Fruit fly (Drosophila melanogaster) whole organism, wandering third instar larva: ENCODE measurements around the gene Srp68.
A peak's percentile ranks its signal among the peaks of the same experiment; 100 is the strongest.

Experiments
- Abd-B ChIP-seq: fragments of >200 bp; optimal IDR thresholded peaks from 2 replicates; lab custom pipeline; 2017; ENCODE audit warnings: missing biosample characterization, missing genetic modification characterization
- CG32264 ChIP-seq: fragments of 200-800 bp; sonication (Bioruptor generic); optimal IDR thresholded peaks from 2 replicates; lab custom pipeline; 2016; ENCODE audit warnings: missing biosample characterization, missing genetic modification characterization
- CG9705 ChIP-seq: fragments of 200-800 bp; sonication (Bioruptor generic); optimal IDR thresholded peaks from 2 replicates; lab custom pipeline; 2018; ENCODE audit warnings: missing biosample characterization, mild to moderate bottlenecking, missing genetic modification characterization
- CrebA ChIP-seq: fragments of 200-800 bp; sonication (Bioruptor generic); optimal IDR thresholded peaks from 2 replicates; lab custom pipeline; 2016; ENCODE audit warnings: missing biosample characterization, mild to moderate bottlenecking, missing genetic modification characterization, borderline replicate concordance
- Dfd ChIP-seq: fragments of >200 bp; optimal IDR thresholded peaks from 2 replicates; lab custom pipeline; 2017; ENCODE audit warnings: missing biosample characterization, missing genetic modification characterization
- Dif ChIP-seq: fragments of 200-275, 200-300 bp; sonication (Bioruptor generic); optimal IDR thresholded peaks from 2 replicates; lab custom pipeline; 2018; ENCODE audit warnings: missing biosample characterization, missing genetic modification characterization; ENCODE audit not compliant: partially characterized antibody
- GATAd ChIP-seq: sonication (Bioruptor generic); optimal IDR thresholded peaks from 2 replicates; lab custom pipeline; 2016; ENCODE audit warnings: missing biosample characterization, missing genetic modification characterization
- HLH106 ChIP-seq: fragments of 200-800 bp; optimal IDR thresholded peaks from 3 replicates; lab custom pipeline; 2019; ENCODE audit warnings: missing biosample characterization, mild to moderate bottlenecking, missing genetic modification characterization, moderate library complexity
- Hnf4 ChIP-seq: fragments of 200-800 bp; sonication (Bioruptor generic); optimal IDR thresholded peaks from 2 replicates; lab custom pipeline; 2016; ENCODE audit warnings: missing biosample characterization, mild to moderate bottlenecking, missing genetic modification characterization
- Hr78 ChIP-seq: fragments of >200 bp; optimal IDR thresholded peaks from 2 replicates; lab custom pipeline; 2017; ENCODE audit warnings: missing biosample characterization, missing genetic modification characterization
- Hr83 ChIP-seq: fragments of 200-300 bp; sonication (Bioruptor generic); optimal IDR thresholded peaks from 2 replicates; lab custom pipeline; 2016; ENCODE audit warnings: missing biosample characterization, mild to moderate bottlenecking, missing genetic modification characterization, moderate library complexity; ENCODE audit not compliant: poor library complexity, severe bottlenecking
- Jra ChIP-seq: sonication (Bioruptor generic); optimal IDR thresholded peaks from 2 replicates; lab custom pipeline; 2016; ENCODE audit warnings: missing biosample characterization, missing genetic modification characterization
- Mio ChIP-seq: sonication (Bioruptor generic); optimal IDR thresholded peaks from 2 replicates; lab custom pipeline; 2016; ENCODE audit warnings: missing biosample characterization, missing genetic modification characterization
- Myc ChIP-seq: fragments of >200 bp; optimal IDR thresholded peaks from 2 replicates; lab custom pipeline; 2017
- N ChIP-seq: fragments of >200 bp; optimal IDR thresholded peaks from 2 replicates; lab custom pipeline; 2018; ENCODE audit warnings: missing biosample characterization, missing external identifiers, missing genetic modification characterization
- OdsH ChIP-seq: fragments of 200-800 bp; sonication (Bioruptor generic); optimal IDR thresholded peaks from 2 replicates; lab custom pipeline; 2016; ENCODE audit warnings: missing biosample characterization, mild to moderate bottlenecking, missing genetic modification characterization
- Rel ChIP-seq, 2 experiments: fragments of 200-800 bp; sonication (Bioruptor generic) in 1 of 2; optimal IDR thresholded peaks; 2 replicates in 1 of 2; 3 replicates in 1 of 2; lab custom pipeline; 2016 to 2019; ENCODE audit warnings: mild to moderate bottlenecking in 2 of 2, missing biosample characterization in 2 of 2, missing genetic modification characterization in 2 of 2, moderate library complexity in 1 of 2
- Sp1 ChIP-seq: fragments of 200-800 bp; sonication (Bioruptor generic); optimal IDR thresholded peaks from 3 replicates; lab custom pipeline; 2019; ENCODE audit warnings: missing biosample characterization, mild to moderate bottlenecking, missing genetic modification characterization, moderate library complexity
- Vsx2 ChIP-seq: fragments of 200-300, 225-300 bp; sonication (Bioruptor generic); optimal IDR thresholded peaks from 2 replicates; lab custom pipeline; 2018; ENCODE audit warnings: missing biosample characterization, missing genetic modification characterization; ENCODE audit not compliant: partially characterized antibody
- br ChIP-seq: fragments of 200-800 bp; sonication (Bioruptor generic); optimal IDR thresholded peaks from 2 replicates; lab custom pipeline; 2016; ENCODE audit warnings: missing biosample characterization, missing genetic modification characterization
- brk ChIP-seq: fragments of 200-800 bp; sonication (Bioruptor generic); optimal IDR thresholded peaks from 2 replicates; lab custom pipeline; 2016; ENCODE audit warnings: missing biosample characterization, mild to moderate bottlenecking, missing genetic modification characterization
- dl ChIP-seq, 2 experiments: fragments of 175-275, 200-275 bp in 1 of 2; fragments of 200-275 bp in 1 of 2; sonication (Bioruptor generic); optimal IDR thresholded peaks; lab custom pipeline; 2018; ENCODE audit warnings: mild to moderate bottlenecking in 2 of 2, missing biosample characterization in 2 of 2, missing genetic modification characterization in 2 of 2, moderate library complexity in 2 of 2; ENCODE audit not compliant: partially characterized antibody in 2 of 2, insufficient read depth in 1 of 2
- dmrt93B ChIP-seq: fragments of 200-800 bp; sonication (Bioruptor generic); optimal IDR thresholded peaks from 2 replicates; lab custom pipeline; 2018; ENCODE audit warnings: missing biosample characterization, mild to moderate bottlenecking, missing genetic modification characterization
- dsf ChIP-seq: sonication (Bioruptor generic); optimal IDR thresholded peaks from 2 replicates; lab custom pipeline; 2016; ENCODE audit warnings: missing biosample characterization, missing genetic modification characterization, borderline replicate concordance
- ey ChIP-seq: fragments of 200-800 bp; sonication (Bioruptor generic); optimal IDR thresholded peaks from 2 replicates; lab custom pipeline; 2016; ENCODE audit warnings: missing biosample characterization, missing genetic modification characterization
- foxo ChIP-seq, 2 experiments: fragments of 200-800 bp; sonication (Bioruptor generic); optimal IDR thresholded peaks; 2 replicates in 1 of 2; 3 replicates in 1 of 2; lab custom pipeline; 2016 to 2017; ENCODE audit warnings: missing biosample characterization in 2 of 2, missing genetic modification characterization in 2 of 2
- fru ChIP-seq: fragments of 200-800 bp; sonication (Bioruptor generic); optimal IDR thresholded peaks from 3 replicates; lab custom pipeline; 2016; ENCODE audit warnings: missing biosample characterization, mild to moderate bottlenecking, missing genetic modification characterization
- h ChIP-seq: fragments of 200-800 bp; sonication (Bioruptor generic); optimal IDR thresholded peaks from 3 replicates; lab custom pipeline; 2016; ENCODE audit warnings: missing biosample characterization, mild to moderate bottlenecking, missing genetic modification characterization
- jim ChIP-seq: fragments of 175-275, 200-325 bp; sonication (Bioruptor generic); optimal IDR thresholded peaks from 2 replicates; lab custom pipeline; 2016; ENCODE audit warnings: missing biosample characterization, mild to moderate bottlenecking, missing genetic modification characterization
- lola ChIP-seq: fragments of >200 bp; optimal IDR thresholded peaks from 2 replicates; lab custom pipeline; 2017; ENCODE audit warnings: missing biosample characterization, missing genetic modification characterization
- pan ChIP-seq: fragments of >200 bp; optimal IDR thresholded peaks from 2 replicates; lab custom pipeline; 2017
- psq ChIP-seq: fragments of 200-800 bp; sonication (Bioruptor generic); optimal IDR thresholded peaks from 3 replicates; lab custom pipeline; 2017; ENCODE audit warnings: missing biosample characterization, mild to moderate bottlenecking, missing genetic modification characterization, moderate library complexity
- rgr ChIP-seq: fragments of 200-800 bp; sonication (Bioruptor generic); optimal IDR thresholded peaks from 3 replicates; lab custom pipeline; 2016; ENCODE audit warnings: missing biosample characterization, mild to moderate bottlenecking, missing genetic modification characterization
- sage ChIP-seq: fragments of 200-800 bp; sonication (Bioruptor generic); optimal IDR thresholded peaks from 2 replicates; lab custom pipeline; 2016; ENCODE audit warnings: missing biosample characterization, mild to moderate bottlenecking, missing genetic modification characterization
- sv ChIP-seq: fragments of 200-800 bp; sonication (Bioruptor generic); optimal IDR thresholded peaks from 3 replicates; lab custom pipeline; 2016; ENCODE audit warnings: missing biosample characterization, missing genetic modification characterization
- tai ChIP-seq: sonication (Bioruptor generic); optimal IDR thresholded peaks from 2 replicates; lab custom pipeline; 2016; ENCODE audit warnings: missing biosample characterization, missing genetic modification characterization
- usp ChIP-seq: fragments of >200 bp; optimal IDR thresholded peaks from 2 replicates; lab custom pipeline; 2017; ENCODE audit warnings: missing biosample characterization, missing genetic modification characterization
- woc ChIP-seq: sonication (Bioruptor generic); optimal IDR thresholded peaks from 2 replicates; lab custom pipeline; 2016; ENCODE audit warnings: missing biosample characterization, mild to moderate bottlenecking, missing genetic modification characterization

Gene Srp68

DNA sequence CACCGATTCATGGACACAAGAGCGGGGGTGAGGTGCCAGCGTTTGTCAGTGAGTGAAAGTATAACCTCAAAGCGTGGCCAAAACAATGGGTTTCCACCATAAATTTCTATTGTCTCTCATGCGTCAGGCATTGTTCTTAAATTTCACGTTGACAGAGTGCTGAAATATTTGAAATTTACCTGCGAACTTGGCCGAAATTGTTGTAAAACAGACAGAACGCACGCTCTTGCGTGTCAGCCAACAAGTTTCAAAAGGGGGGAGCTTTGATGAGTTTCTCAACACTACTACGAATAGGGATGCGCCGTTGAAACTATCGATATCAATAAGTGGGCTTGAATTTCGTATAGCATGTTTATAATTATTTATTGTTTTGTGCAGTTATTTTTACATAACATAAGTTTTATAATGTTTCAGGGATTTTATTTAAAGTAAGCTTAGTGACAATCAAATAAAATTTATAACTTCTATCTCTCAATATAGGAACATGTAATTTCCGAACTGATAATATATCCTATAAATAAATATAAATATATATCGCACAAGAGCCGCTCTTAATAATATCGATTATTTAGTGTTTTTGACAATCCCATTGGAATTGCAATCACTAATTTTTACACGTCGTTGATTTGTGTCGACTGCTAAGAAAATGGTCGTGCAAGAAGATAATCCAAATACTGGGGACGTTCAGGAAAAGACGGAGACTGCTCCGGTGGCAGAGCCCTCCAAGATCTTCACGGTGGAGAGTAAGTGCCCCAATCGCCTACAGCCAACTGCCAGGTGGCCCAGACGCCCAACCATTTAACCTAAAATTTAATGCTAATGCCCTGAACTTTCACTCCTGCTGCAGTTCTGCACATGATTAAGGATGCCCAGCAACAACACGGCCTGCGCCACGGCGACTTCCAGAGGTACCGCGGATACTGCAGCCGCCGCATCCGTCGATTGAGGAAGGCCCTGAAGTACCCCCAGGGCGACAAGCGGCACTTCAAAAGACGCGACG, at the start of gene Srp68, which contains the start of gene pix:
TSS of gene Srp68 (plus strand) at position 569 of the 1,000 bp plus-strand sequence.
TSS of gene pix (minus strand) at position 288 of the 1,000 bp plus-strand sequence.
- TF ChIP-seq pan (lab: Kevin White, UChicago) = no peak
- TF ChIP-seq Dfd = no peak
- no peak for TF ChIP-seq Jra
- peak; percentile 70 for TF ChIP-seq OdsH (GFP tag; lab: Kevin White, UChicago)
- peak in 1 of 2 experiments; percentile 61 for TF ChIP-seq foxo (GFP tag; optimal IDR thresholded peaks at IDR 0.05; lab: Kevin White, UChicago)
- no peak for TF ChIP-seq sage
- peak; percentile 60 for TF ChIP-seq GATAd (GFP tag; lab: Kevin White, UChicago)
- TF ChIP-seq Hnf4 (GFP tag; lab: Kevin White, UChicago) = no peak
- no peak for TF ChIP-seq Vsx2 (GFP tag; lab: Kevin White, UChicago)
- TF ChIP-seq jim (GFP tag; lab: Kevin White, UChicago) = no peak
- TF ChIP-seq fru = no peak
- TF ChIP-seq dmrt93B (GFP tag; lab: Kevin White, UChicago) = peak; percentile 31
- TF ChIP-seq h (GFP tag; lab: Kevin White, UChicago) = no peak
- TF ChIP-seq woc = peak; percentile 44
- TF ChIP-seq CG32264 = no peak
- TF ChIP-seq dsf (GFP tag; lab: Kevin White, UChicago) = no peak
- no peak for TF ChIP-seq lola
- no peak for TF ChIP-seq tai (GFP tag; lab: Kevin White, UChicago)
- TF ChIP-seq dl (GFP tag; optimal IDR thresholded peaks at IDR 0.05; lab: Kevin White, UChicago; ENCODE audit: insufficient read depth in 1 of 2, partially characterized antibody in 2 of 2) = no peak
- TF ChIP-seq Myc (lab: Kevin White, UChicago) = no peak
- no peak for TF ChIP-seq Abd-B (GFP tag; lab: Kevin White, UChicago)
- TF ChIP-seq Hr83 = peak; percentile 0
- TF ChIP-seq ey = peak; percentile 70
- TF ChIP-seq psq (GFP tag; lab: Kevin White, UChicago) = peak; percentile 74
- no peak for TF ChIP-seq brk (GFP tag; lab: Kevin White, UChicago)
- peak; percentile 55 for TF ChIP-seq sv (GFP tag; lab: Kevin White, UChicago)
- TF ChIP-seq CrebA (GFP tag; lab: Kevin White, UChicago) = no peak
- TF ChIP-seq HLH106 (tag; lab: Kevin White, UChicago) = peak; percentile 80
- no peak for TF ChIP-seq N (GFP tag; lab: Kevin White, UChicago)
- no peak for TF ChIP-seq Dif (GFP tag; lab: Kevin White, UChicago)
- peak; percentile 74 for TF ChIP-seq Sp1 (GFP tag; lab: Kevin White, UChicago)
- peak; percentile 72 for TF ChIP-seq rgr (GFP tag; lab: Kevin White, UChicago)
- no peak for TF ChIP-seq Rel (GFP tag; optimal IDR thresholded peaks at IDR 0.05; lab: Kevin White, UChicago)
- peak; percentile 25 for TF ChIP-seq Rel (tag; optimal IDR thresholded peaks at IDR 0.05; lab: Kevin White, UChicago)
- peak; percentile 54 for TF ChIP-seq CG9705 (GFP tag; lab: Kevin White, UChicago)
- no peak for TF ChIP-seq usp (GFP tag; lab: Kevin White, UChicago)
- no peak for TF ChIP-seq br (GFP tag; lab: Kevin White, UChicago)
- TF ChIP-seq Hr78 (GFP tag; lab: Kevin White, UChicago) = no peak
- no peak for TF ChIP-seq Mio (GFP tag; lab: Kevin White, UChicago)

DNA sequence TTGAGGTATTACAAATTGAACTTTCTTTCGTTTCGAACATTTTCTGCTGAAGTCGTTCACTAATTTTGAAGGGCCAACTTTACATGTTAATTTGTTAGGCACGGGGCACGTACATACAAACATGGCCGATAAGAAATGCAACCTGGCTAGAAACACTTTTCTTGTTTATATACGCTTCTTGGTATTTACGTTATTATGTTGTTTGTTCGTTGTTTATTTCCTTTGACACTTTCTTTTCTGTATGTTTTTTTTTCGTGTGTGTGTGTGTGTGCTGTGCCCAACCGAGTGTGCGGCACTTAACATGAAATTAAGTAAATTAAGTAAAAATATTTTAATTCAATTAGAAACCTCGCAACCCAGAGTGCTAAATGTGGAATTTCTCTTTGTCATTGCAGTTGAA, 49.2 kb upstream of the Srp68 start:
- no peak for TF ChIP-seq Mio (GFP tag; lab: Kevin White, UChicago)
- TF ChIP-seq usp (GFP tag; lab: Kevin White, UChicago) = no peak
- no peak for TF ChIP-seq psq (GFP tag; lab: Kevin White, UChicago)
- no peak for TF ChIP-seq CG32264
- no peak for TF ChIP-seq dmrt93B (GFP tag; lab: Kevin White, UChicago)
- TF ChIP-seq Vsx2 (GFP tag; lab: Kevin White, UChicago) = no peak
- no peak for TF ChIP-seq sv (GFP tag; lab: Kevin White, UChicago)
- TF ChIP-seq Jra = no peak
- no peak for TF ChIP-seq OdsH (GFP tag; lab: Kevin White, UChicago)
- TF ChIP-seq Dif (GFP tag; lab: Kevin White, UChicago) = no peak
- TF ChIP-seq GATAd (GFP tag; lab: Kevin White, UChicago) = no peak
- TF ChIP-seq sage = no peak
- no peak for TF ChIP-seq foxo (GFP tag; optimal IDR thresholded peaks at IDR 0.05; lab: Kevin White, UChicago)
- TF ChIP-seq jim (GFP tag; lab: Kevin White, UChicago) = no peak
- no peak for TF ChIP-seq N (GFP tag; lab: Kevin White, UChicago)
- TF ChIP-seq Hr83 = no peak
- no peak for TF ChIP-seq rgr (GFP tag; lab: Kevin White, UChicago)
- no peak for TF ChIP-seq Abd-B (GFP tag; lab: Kevin White, UChicago)
